Worm (Caenorhabditis elegans) whole organism, L1 larva: Measurements from ENCODE around the gene zipt-15.

Experiments
- ama-1 ChIP-seq: fragments of 150-350 bp; optimal IDR thresholded peaks from 2 replicates; lab custom pipeline; 2014
- ets-5 ChIP-seq: fragments of 200-800 bp; sonication (Bioruptor generic); IDR thresholded peaks from 2 replicates; pipeline ENCODE4 v1.3.6; 2022; ENCODE audit warnings: missing genetic modification characterization, missing compliant biosample characterization
- fkh-8 ChIP-seq: sonication (generic microtip); optimal IDR thresholded peaks from 2 replicates; lab custom pipeline; 2016; ENCODE audit warnings: mild to moderate bottlenecking, missing genetic modification characterization, missing compliant biosample characterization
- lin-13 ChIP-seq: fragments of 150-350 bp; optimal IDR thresholded peaks from 2 replicates; lab custom pipeline; 2014; ENCODE audit warnings: missing biosample characterization, missing genetic modification reagents, missing genetic modification characterization
- nhr-237 ChIP-seq: fragments of 150-350 bp; optimal IDR thresholded peaks from 2 replicates; lab custom pipeline; 2014; ENCODE audit warnings: missing biosample characterization, missing genetic modification characterization
- nhr-47 ChIP-seq: sonication (generic microtip); optimal IDR thresholded peaks from 2 replicates; lab custom pipeline; 2016; ENCODE audit warnings: mild to moderate bottlenecking, missing genetic modification characterization, moderate library complexity, missing compliant biosample characterization

DNA sequence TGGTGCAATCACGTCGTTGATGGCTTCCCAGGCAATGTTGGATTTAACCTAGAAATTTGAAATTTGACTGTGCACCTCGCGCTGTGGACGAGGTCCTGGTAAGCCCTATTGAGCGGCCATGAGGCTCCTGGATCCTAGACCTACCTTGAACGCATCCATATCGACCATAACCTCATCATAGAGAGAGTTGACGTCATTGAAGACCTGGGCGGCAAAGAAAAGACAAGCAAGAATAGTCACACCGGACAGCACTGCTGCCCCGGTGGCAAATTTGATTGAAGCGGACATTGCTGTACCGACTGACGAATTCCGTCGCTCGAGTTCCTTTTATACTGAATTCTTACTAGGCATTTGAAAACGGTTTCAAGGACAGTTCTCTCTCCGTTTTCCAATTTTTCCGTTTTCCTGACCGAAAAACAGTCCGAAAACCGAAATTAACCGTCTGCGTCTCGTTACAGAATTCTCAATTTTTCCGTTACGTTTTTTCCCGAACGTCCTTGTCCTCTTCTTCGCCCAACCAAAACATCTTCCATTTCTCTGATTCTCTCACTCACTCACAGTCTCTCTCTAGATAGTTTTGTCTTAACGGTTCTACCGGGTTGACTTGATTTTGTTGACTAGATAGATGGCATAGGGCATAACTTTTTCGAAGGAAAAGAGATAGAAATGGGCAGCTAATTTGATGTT lies 61.2 kb downstream of the zipt-15 start, which contains the start of gene col-103:
- TF ChIP-seq lin-13 (GFP tag; lab: Kevin White, UChicago) = no peak
- no peak for TF ChIP-seq nhr-47 (tag; lab: Kevin White, UChicago)
- TF ChIP-seq fkh-8 (tag; lab: Kevin White, UChicago) = no peak
- no peak for TF ChIP-seq nhr-237
- TF ChIP-seq ets-5 (GFP tag; lab: Robert Waterston, UW) = 0 out of 2 replicates have a peak, but pooled peaks have one; percentile 27
- TF ChIP-seq ama-1 (lab: Kevin White, UChicago) = peak; percentile 81
